Worm (Caenorhabditis elegans) whole organism, young adult: Measurements from ENCODE around the gene unc-80.

ENCODE experiments used
- B0035.1 ChIP-seq: sonication (generic microtip); optimal IDR thresholded peaks from 2 replicates; lab custom pipeline; 2016; ENCODE audit warnings: missing genetic modification characterization, mild to moderate bottlenecking, missing compliant biosample characterization, missing genotype, missing genetic modification reagents
- F49E8.2 ChIP-seq: sonication (generic microtip); optimal IDR thresholded peaks from 3 replicates; lab custom pipeline; 2017; ENCODE audit warnings: missing genetic modification characterization, mild to moderate bottlenecking, missing compliant biosample characterization, antibody characterized with exemption, moderate library complexity; ENCODE audit not compliant: insufficient read depth
- Y67H2A.10 ChIP-seq: fragments of 200-800 bp; sonication (Bioruptor generic); conservative IDR thresholded peaks from 2 replicates; pipeline ENCODE4 v1.3.6; 2022; ENCODE audit warnings: missing genetic modification reagents, missing genetic modification characterization, missing compliant biosample characterization
- aptf-3 ChIP-seq: fragments of 200-800 bp; sonication (Bioruptor generic); IDR thresholded peaks from 2 replicates; pipeline ENCODE4 v1.3.6; 2022; ENCODE audit warnings: missing genetic modification characterization, missing compliant biosample characterization
- bed-2 ChIP-seq: fragments of 200-800 bp; sonication (Bioruptor generic); IDR thresholded peaks from 2 replicates; pipeline ENCODE4 v1.3.6; 2022; ENCODE audit warnings: missing genetic modification reagents, missing genetic modification characterization, missing compliant biosample characterization
- efl-1 ChIP-seq: fragments of 150-350 bp; optimal IDR thresholded peaks from 2 replicates; lab custom pipeline; 2014; ENCODE audit warnings: missing biosample characterization, missing genetic modification reagents, missing genetic modification characterization
- lir-1 ChIP-seq: fragments of 200-800 bp; sonication (Bioruptor generic); conservative IDR thresholded peaks from 2 replicates; pipeline ENCODE4 v1.3.6; 2022; ENCODE audit warnings: missing genetic modification reagents, missing genetic modification characterization, missing compliant biosample characterization
- mxl-1 ChIP-seq: sonication (generic microtip); optimal IDR thresholded peaks from 2 replicates; lab custom pipeline; 2016; ENCODE audit warnings: missing genetic modification characterization, missing compliant biosample characterization
- sptf-2 ChIP-seq: fragments of 200-800 bp; sonication (Bioruptor generic); optimal IDR thresholded peaks from 2 replicates; lab custom pipeline; 2018; ENCODE audit warnings: mild to moderate bottlenecking, missing genetic modification characterization, missing compliant biosample characterization
- unc-62 ChIP-seq: fragments of 150-350 bp; optimal IDR thresholded peaks from 2 replicates; lab custom pipeline; 2014; ENCODE audit warnings: missing biosample characterization, missing genetic modification reagents, missing genetic modification characterization
- xnd-1 ChIP-seq: sonication (generic microtip); optimal IDR thresholded peaks from 2 replicates; lab custom pipeline; 2016; ENCODE audit warnings: missing genotype, missing genetic modification reagents, missing genetic modification characterization, missing compliant biosample characterization
- zim-3 ChIP-seq: sonication (generic microtip); optimal IDR thresholded peaks from 2 replicates; lab custom pipeline; 2017; ENCODE audit warnings: mild to moderate bottlenecking, missing genetic modification characterization, moderate library complexity, missing compliant biosample characterization

ce11 chrV:20904094-20904268 is 24.6 kb downstream of the unc-80 start, which contains the start of gene acs-12:
- TF ChIP-seq Y67H2A.10 (GFP tag; lab: Robert Waterston, UW) (no peak), zim-3 (tag; lab: Kevin White, UChicago) (no peak), sptf-2 (no peak), mxl-1 (no peak), efl-1 (GFP tag; lab: Kevin White, UChicago) (no peak), F49E8.2 (tag; lab: Kevin White, UChicago) (no peak), bed-2 (GFP tag; lab: Robert Waterston, UW) (no peak), unc-62 (no peak), aptf-3 (GFP tag; lab: Robert Waterston, UW) (no peak), B0035.1 (tag; lab: Kevin White, UChicago) (no peak), xnd-1 (tag; lab: Kevin White, UChicago) (no peak), lir-1 (no peak)
